Worm (Caenorhabditis elegans): ENCODE results near the gene F01D5.8.

DNA sequence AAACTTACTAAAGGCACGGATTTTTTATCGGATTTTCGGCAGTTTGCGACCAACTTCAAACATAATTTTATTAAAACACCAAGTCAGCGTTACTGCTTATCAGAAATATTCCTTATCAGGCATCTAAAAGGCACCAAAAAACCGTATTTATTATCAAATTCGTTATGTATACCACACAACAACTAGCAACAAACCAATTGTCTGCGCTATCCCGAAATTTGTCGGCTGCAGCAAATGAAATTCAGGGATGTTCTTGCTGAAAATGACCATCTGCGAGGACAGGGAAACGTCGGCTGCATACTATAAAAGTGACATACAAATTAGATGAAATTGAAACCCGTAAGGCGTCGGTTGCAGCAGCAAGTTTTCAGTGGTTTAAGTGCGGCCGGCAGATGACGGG lies 12.5 kb upstream of the F01D5.8 start:
- TF ChIP-seq unc-62 (GFP tag; optimal IDR thresholded peaks at IDR 0.05), result no peak
- TF ChIP-seq elt-3 (tag; optimal IDR thresholded peaks at IDR 0.05), result no peak
- no peak for TF ChIP-seq nhr-76 (tag; optimal IDR thresholded peaks at IDR 0.05)
- TF ChIP-seq flh-1 (GFP tag; optimal IDR thresholded peaks at IDR 0.05), result no peak
- TF ChIP-seq unc-39 (tag; optimal IDR thresholded peaks at IDR 0.05), result no peak

Measured in whole organism, mixed stage, embryonic.